Fruit fly (Drosophila melanogaster) whole organism, embryonic: ENCODE results near the gene Rab14.

Experiments
- CG10267 ChIP-seq: fragments of 200-800 bp; sonication (Bioruptor generic); optimal IDR thresholded peaks from 2 replicates; lab custom pipeline; 2018; ENCODE audit warnings: missing biosample characterization, mild to moderate bottlenecking, missing genetic modification characterization, moderate library complexity
- CG11093 ChIP-seq: fragments of 200-800 bp; sonication (Bioruptor generic); IDR thresholded peaks from 3 replicates; pipeline ENCODE4 v1.3.6; 2022; ENCODE audit warnings: missing biosample characterization, missing genetic modification characterization
- CG11504 ChIP-seq: fragments of 200-800 bp; sonication (Bioruptor generic); optimal IDR thresholded peaks from 3 replicates; lab custom pipeline; 2019; ENCODE audit warnings: missing biosample characterization, mild to moderate bottlenecking, missing genetic modification characterization, moderate library complexity
- CG11696 ChIP-seq: fragments of 200-800 bp; sonication (Bioruptor generic); IDR thresholded peaks from 2 replicates; pipeline ENCODE4 v1.3.6; 2022; ENCODE audit warnings: missing biosample characterization, missing genetic modification characterization
- CG12391 ChIP-seq: fragments of 200-800 bp; sonication (Bioruptor generic); optimal IDR thresholded peaks from 3 replicates; lab custom pipeline; 2018; ENCODE audit warnings: missing biosample characterization, mild to moderate bottlenecking, missing genetic modification characterization, moderate library complexity
- CG14710 ChIP-seq: fragments of 200-800 bp; sonication (Bioruptor generic); optimal IDR thresholded peaks from 3 replicates; lab custom pipeline; 2019; ENCODE audit warnings: missing biosample characterization, mild to moderate bottlenecking, missing genetic modification characterization, moderate library complexity
- CG16779 ChIP-seq: fragments of 200-800 bp; sonication (Bioruptor generic); IDR thresholded peaks from 2 replicates; pipeline ENCODE4 v1.3.6; 2022; ENCODE audit warnings: missing biosample characterization, missing genetic modification characterization
- CG16813 ChIP-seq: fragments of 200-800 bp; sonication (Bioruptor generic); IDR thresholded peaks from 3 replicates; pipeline ENCODE4 v1.3.6; 2022; ENCODE audit warnings: missing biosample characterization, missing genetic modification characterization; ENCODE audit not compliant: partially characterized antibody
- CG16863 ChIP-seq: fragments of 200-800 bp; sonication (Bioruptor generic); optimal IDR thresholded peaks from 3 replicates; lab custom pipeline; 2016; ENCODE audit warnings: missing biosample characterization, missing genetic modification characterization
- CG17361 ChIP-seq: fragments of 200-800 bp; sonication (Bioruptor generic); IDR thresholded peaks from 3 replicates; pipeline ENCODE4 v1.3.6; 2022; ENCODE audit warnings: missing biosample characterization, missing genetic modification characterization
- CG2116 ChIP-seq: fragments of 200-800 bp; sonication (Bioruptor generic); optimal IDR thresholded peaks from 3 replicates; lab custom pipeline; 2018; ENCODE audit warnings: missing biosample characterization, mild to moderate bottlenecking, missing genetic modification characterization
- CG2712 ChIP-seq: fragments of 200-800 bp; optimal IDR thresholded peaks from 3 replicates; lab custom pipeline; 2019; ENCODE audit warnings: missing biosample characterization, mild to moderate bottlenecking, missing genetic modification characterization, moderate library complexity
- CG31224 ChIP-seq: fragments of 200-800 bp; sonication (Bioruptor generic); IDR thresholded peaks from 2 replicates; pipeline ENCODE4 v1.3.6; 2022; ENCODE audit warnings: missing biosample characterization, missing genetic modification characterization
- CG34422 ChIP-seq: fragments of 200-800 bp; sonication (Bioruptor generic); IDR thresholded peaks from 3 replicates; pipeline ENCODE4 v1.3.6; 2022; ENCODE audit warnings: missing biosample characterization, missing genetic modification characterization
- CG4328 ChIP-seq: fragments of 200-800 bp; sonication (Bioruptor generic); optimal IDR thresholded peaks from 3 replicates; lab custom pipeline; 2017; ENCODE audit warnings: missing biosample characterization, missing genetic modification reagents, missing genetic modification characterization
- CG4404 ChIP-seq: fragments of 200-800 bp; sonication (Bioruptor generic); IDR thresholded peaks from 2 replicates; pipeline ENCODE4 v1.3.6; 2022; ENCODE audit warnings: missing biosample characterization, missing genetic modification characterization
- CG6791 ChIP-seq: fragments of 200-800 bp; sonication (Bioruptor generic); IDR thresholded peaks from 3 replicates; pipeline ENCODE4 v1.3.6; 2022; ENCODE audit warnings: missing biosample characterization, missing genetic modification characterization; ENCODE audit not compliant: partially characterized antibody
- CG8089 ChIP-seq: fragments of 200-800 bp; sonication (Bioruptor generic); optimal IDR thresholded peaks from 3 replicates; lab custom pipeline; 2016; ENCODE audit warnings: missing biosample characterization, missing genetic modification characterization
- CG8281 ChIP-seq: fragments of 200-800 bp; sonication (Bioruptor generic); optimal IDR thresholded peaks from 2 replicates; lab custom pipeline; 2018; ENCODE audit warnings: missing biosample characterization, mild to moderate bottlenecking, missing genetic modification characterization, moderate library complexity
- CG8359 ChIP-seq: fragments of 200-800 bp; sonication (Bioruptor generic); optimal IDR thresholded peaks from 2 replicates; lab custom pipeline; 2017; ENCODE audit warnings: missing biosample characterization, mild to moderate bottlenecking, missing genetic modification characterization, borderline replicate concordance
- CG8924 ChIP-seq: fragments of 200-800 bp; optimal IDR thresholded peaks from 3 replicates; lab custom pipeline; 2019; ENCODE audit warnings: missing biosample characterization, mild to moderate bottlenecking, missing genetic modification characterization, moderate library complexity
- CG8944 ChIP-seq: fragments of 200-800 bp; sonication (Bioruptor generic); optimal IDR thresholded peaks from 3 replicates; lab custom pipeline; 2016; ENCODE audit warnings: missing biosample characterization, missing genetic modification characterization
- CG9797 ChIP-seq: fragments of 200-800 bp; sonication (Bioruptor generic); optimal IDR thresholded peaks from 3 replicates; lab custom pipeline; 2018; ENCODE audit warnings: missing biosample characterization, mild to moderate bottlenecking, missing genetic modification characterization
- Elba2 ChIP-seq: fragments of 200-800 bp; sonication (Bioruptor generic); optimal IDR thresholded peaks from 3 replicates; lab custom pipeline; 2016; ENCODE audit warnings: missing biosample characterization, missing genetic modification characterization
- H2.0 ChIP-seq: fragments of 200-800 bp; sonication (Bioruptor generic); IDR thresholded peaks from 2 replicates; pipeline ENCODE4 v1.3.6; 2022; ENCODE audit warnings: missing biosample characterization, missing genetic modification characterization
- HLH3B ChIP-seq: fragments of 200-800 bp; sonication (Bioruptor generic); IDR thresholded peaks from 2 replicates; pipeline ENCODE4 v1.3.6; 2022; ENCODE audit warnings: missing biosample characterization, missing genetic modification characterization
- Hr78 ChIP-seq, 2 experiments: fragments of 200-800 bp in 1 of 2; fragments of >200 bp in 1 of 2; sonication (Bioruptor generic) in 1 of 2; optimal IDR thresholded peaks; 2 replicates each; lab custom pipeline; 2017 to 2019; ENCODE audit warnings: missing biosample characterization in 2 of 2, missing genetic modification characterization in 2 of 2, mild to moderate bottlenecking in 1 of 2, moderate library complexity in 1 of 2
- Jarid2 ChIP-seq: fragments of 200-800 bp; sonication (Bioruptor generic); optimal IDR thresholded peaks from 3 replicates; lab custom pipeline; 2017; ENCODE audit warnings: mild to moderate bottlenecking, missing biosample characterization, missing genetic modification reagents, missing genetic modification characterization
- Nf-YA ChIP-seq: fragments of 200-800 bp; sonication (Bioruptor generic); IDR thresholded peaks from 2 replicates; pipeline ENCODE4 v1.3.6; 2022; ENCODE audit warnings: missing biosample characterization, missing genetic modification characterization
- Opbp ChIP-seq: fragments of 200-800 bp; sonication (Bioruptor generic); IDR thresholded peaks from 3 replicates; pipeline ENCODE4 v1.3.6; 2022; ENCODE audit warnings: missing biosample characterization, missing genetic modification characterization; ENCODE audit not compliant: partially characterized antibody
- Sox102F ChIP-seq: fragments of 200-800 bp; sonication (Bioruptor generic); optimal IDR thresholded peaks from 2 replicates; lab custom pipeline; 2018; ENCODE audit warnings: missing biosample characterization, mild to moderate bottlenecking, missing genetic modification characterization, moderate library complexity
- caup ChIP-seq: fragments of 200-800 bp; sonication (Bioruptor generic); optimal IDR thresholded peaks from 3 replicates; lab custom pipeline; 2017; ENCODE audit warnings: missing biosample characterization, mild to moderate bottlenecking, missing genetic modification characterization, moderate library complexity; ENCODE audit not compliant: severe bottlenecking
- ci ChIP-seq: fragments of 200-800 bp; sonication (Bioruptor generic); IDR thresholded peaks from 3 replicates; pipeline ENCODE4 v1.3.6; 2022; ENCODE audit warnings: missing biosample characterization, missing genetic modification characterization
- dimm ChIP-seq: fragments of 200-800 bp; sonication (Bioruptor generic); IDR thresholded peaks from 2 replicates; pipeline ENCODE4 v1.3.6; 2022; ENCODE audit warnings: missing biosample characterization, missing genetic modification characterization
- disco-r ChIP-seq: fragments of 200-800 bp; sonication (Bioruptor generic); optimal IDR thresholded peaks from 2 replicates; lab custom pipeline; 2016; ENCODE audit warnings: missing biosample characterization, missing genetic modification characterization
- fd102C ChIP-seq: fragments of 200-800 bp; sonication (Bioruptor generic); optimal IDR thresholded peaks from 2 replicates; lab custom pipeline; 2018; ENCODE audit warnings: missing biosample characterization, mild to moderate bottlenecking, missing genetic modification characterization, moderate library complexity
- grn ChIP-seq: fragments of 200-800 bp; sonication (Bioruptor generic); optimal IDR thresholded peaks from 3 replicates; lab custom pipeline; 2017; ENCODE audit warnings: missing biosample characterization, missing genetic modification characterization
- hb ChIP-seq: fragments of 200-800 bp; sonication (Bioruptor generic); IDR thresholded peaks from 3 replicates; pipeline ENCODE4 v1.3.6; 2022; ENCODE audit warnings: missing biosample characterization, missing genetic modification characterization; ENCODE audit not compliant: partially characterized antibody
- kay ChIP-seq: fragments of 200-800 bp; sonication (Bioruptor generic); optimal IDR thresholded peaks from 2 replicates; lab custom pipeline; 2016; ENCODE audit warnings: missing biosample characterization, missing genetic modification characterization
- lola ChIP-seq, 3 experiments: fragments of >200 bp in 2 of 3; fragments of 200-800 bp in 1 of 3; sonication (Bioruptor generic) in 1 of 3; optimal IDR thresholded peaks; 2 replicates each; lab custom pipeline; 2017 to 2019; ENCODE audit warnings: missing biosample characterization in 3 of 3, missing genetic modification characterization in 3 of 3, mild to moderate bottlenecking in 1 of 3, moderate library complexity in 1 of 3
- nau ChIP-seq: fragments of 200-800 bp; sonication (Bioruptor generic); optimal IDR thresholded peaks from 3 replicates; lab custom pipeline; 2017; ENCODE audit warnings: missing biosample characterization, mild to moderate bottlenecking, missing genetic modification characterization, missing genetic modification reagents
- ro ChIP-seq: fragments of 200-800 bp; sonication (Bioruptor generic); IDR thresholded peaks from 2 replicates; pipeline ENCODE4 v1.3.6; 2022; ENCODE audit warnings: missing biosample characterization, missing genetic modification characterization
- schlank ChIP-seq: fragments of 200-800 bp; sonication (Bioruptor generic); optimal IDR thresholded peaks from 2 replicates; lab custom pipeline; 2018; ENCODE audit warnings: missing biosample characterization, mild to moderate bottlenecking, missing genetic modification characterization
- sens-2 ChIP-seq: fragments of 200-800 bp; sonication (Bioruptor generic); IDR thresholded peaks from 2 replicates; pipeline ENCODE4 v1.3.6; 2022; ENCODE audit warnings: missing biosample characterization, missing genetic modification characterization
- sqz ChIP-seq: fragments of 200-800 bp; sonication (Bioruptor generic); optimal IDR thresholded peaks from 3 replicates; lab custom pipeline; 2018; ENCODE audit warnings: missing biosample characterization, mild to moderate bottlenecking, missing genetic modification characterization
- toy ChIP-seq: fragments of 200-800 bp; sonication (Bioruptor generic); IDR thresholded peaks from 2 replicates; pipeline ENCODE4 v1.3.6; 2022; ENCODE audit warnings: missing biosample characterization, missing genetic modification characterization
- trem ChIP-seq: fragments of 200-800 bp; optimal IDR thresholded peaks from 3 replicates; lab custom pipeline; 2019; ENCODE audit warnings: missing biosample characterization, mild to moderate bottlenecking, missing genetic modification characterization, moderate library complexity
- trh ChIP-seq: fragments of 200-800 bp; sonication (Bioruptor generic); optimal IDR thresholded peaks from 2 replicates; lab custom pipeline; 2016; ENCODE audit warnings: missing biosample characterization, missing genetic modification characterization
- tup ChIP-seq: fragments of 200-800 bp; sonication (Bioruptor generic); optimal IDR thresholded peaks from 2 replicates; lab custom pipeline; 2016; ENCODE audit warnings: missing biosample characterization, mild to moderate bottlenecking, missing genetic modification characterization, moderate library complexity
- z ChIP-seq: fragments of 200-800 bp; sonication (Bioruptor generic); IDR thresholded peaks from 3 replicates; pipeline ENCODE4 v1.3.6; 2022; ENCODE audit warnings: missing biosample characterization, missing genetic modification characterization
- zfh1 ChIP-seq: fragments of 200-800 bp; sonication (Bioruptor generic); IDR thresholded peaks from 3 replicates; pipeline ENCODE4 v1.3.6; 2022; ENCODE audit warnings: missing biosample characterization, missing genetic modification characterization

Gene Rab14

DNA sequence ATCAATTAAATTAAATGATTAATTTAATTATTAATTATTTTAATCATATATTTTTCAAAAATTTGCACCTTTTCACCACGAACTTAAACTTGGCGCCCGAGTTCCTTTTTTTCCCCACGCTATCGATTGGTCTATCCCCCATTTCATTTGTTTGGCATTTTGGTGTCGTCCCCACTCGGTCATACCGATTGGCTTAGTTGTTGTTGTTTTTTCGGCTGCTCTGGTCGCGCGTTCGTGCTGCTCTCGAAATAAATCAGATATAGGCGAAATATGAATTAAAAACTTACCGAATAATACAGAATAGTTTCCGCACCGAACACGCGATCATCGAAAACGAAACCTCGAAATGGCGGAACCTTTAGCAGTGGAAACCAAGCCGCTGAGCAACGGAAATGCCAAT, 21.0 kb upstream of the Rab14 start, which contains the start of gene CG33090 (continued):
- TF ChIP-seq CG8944 (GFP tag; lab: Kevin White, UChicago): no peak
- no peak for TF ChIP-seq disco-r
- TF ChIP-seq Jarid2 (GFP tag; lab: Kevin White, UChicago): peak; percentile 84
- no peak for TF ChIP-seq CG8089
- no peak for TF ChIP-seq ro (GFP tag; lab: Robert Waterston, UW)
- TF ChIP-seq CG16863: no peak
- TF ChIP-seq CG11504 (tag; lab: Kevin White, UChicago): peak; percentile 29
- no peak for TF ChIP-seq Hr78 (GFP tag; optimal IDR thresholded peaks at IDR 0.05; lab: Kevin White, UChicago)
- no peak for TF ChIP-seq Elba2 (GFP tag; lab: Kevin White, UChicago)
- TF ChIP-seq zfh1 (GFP tag; lab: Robert Waterston, UW): no peak
- no peak for TF ChIP-seq H2.0 (GFP tag; lab: Robert Waterston, UW)
- TF ChIP-seq CG8359 (GFP tag; lab: Kevin White, UChicago): no peak
- TF ChIP-seq sens-2 (GFP tag; lab: Robert Waterston, UW): no peak
- TF ChIP-seq tup: no peak
- no peak for TF ChIP-seq CG10267 (tag; lab: Kevin White, UChicago)
- no peak for TF ChIP-seq lola (GFP tag; optimal IDR thresholded peaks at IDR 0.05; lab: Kevin White, UChicago)
- no peak for TF ChIP-seq grn (GFP tag; lab: Kevin White, UChicago)
- TF ChIP-seq CG16813 (GFP tag; lab: Robert Waterston, UW): no peak
- TF ChIP-seq CG12391: no peak
- no peak for TF ChIP-seq HLH3B (GFP tag; lab: Robert Waterston, UW)
- TF ChIP-seq CG11093 (GFP tag; lab: Robert Waterston, UW): no peak
- TF ChIP-seq CG34422 (GFP tag; lab: Robert Waterston, UW): peak; percentile 44; the same call in 1 of the 3 replicates
- TF ChIP-seq Sox102F: no peak
- TF ChIP-seq CG2116 (GFP tag; lab: Kevin White, UChicago): peak; percentile 50
- TF ChIP-seq CG16779 (GFP tag; lab: Robert Waterston, UW): no peak
- TF ChIP-seq toy (GFP tag; lab: Robert Waterston, UW): no peak
- TF ChIP-seq schlank (tag; lab: Kevin White, UChicago): no peak
- TF ChIP-seq CG8281 (tag; lab: Kevin White, UChicago): no peak
- peak; percentile 51; the same call in 1 of the 3 replicates for TF ChIP-seq Opbp (GFP tag; lab: Robert Waterston, UW)
- TF ChIP-seq trh (GFP tag; lab: Kevin White, UChicago): no peak
- no peak for TF ChIP-seq CG8924 (tag; lab: Kevin White, UChicago)
- no peak for TF ChIP-seq nau (GFP tag; lab: Kevin White, UChicago)
- TF ChIP-seq hb (GFP tag; lab: Robert Waterston, UW): no peak
- no peak for TF ChIP-seq sqz (GFP tag; lab: Kevin White, UChicago)
- no peak for TF ChIP-seq CG17361
- no peak for TF ChIP-seq CG4404 (GFP tag; lab: Robert Waterston, UW)
- TF ChIP-seq ci (GFP tag; lab: Robert Waterston, UW): no peak; the same call in 2 of the 3 replicates
- no peak for TF ChIP-seq CG6791 (GFP tag; lab: Robert Waterston, UW)
- no peak for TF ChIP-seq fd102C
- no peak for TF ChIP-seq dimm (GFP tag; lab: Robert Waterston, UW)
- TF ChIP-seq caup (GFP tag; lab: Kevin White, UChicago): no peak
- no peak for TF ChIP-seq CG11696 (GFP tag; lab: Robert Waterston, UW)
- TF ChIP-seq CG4328: no peak
- TF ChIP-seq CG2712: no peak
- TF ChIP-seq trem (tag; lab: Kevin White, UChicago): no peak
- TF ChIP-seq z: no peak
- TF ChIP-seq CG9797 (GFP tag; lab: Kevin White, UChicago): peak; percentile 49
- TF ChIP-seq CG14710 (tag; lab: Kevin White, UChicago): no peak
- TF ChIP-seq Nf-YA (GFP tag; lab: Robert Waterston, UW): no peak
- no peak for TF ChIP-seq kay (GFP tag; lab: Kevin White, UChicago)
- no peak for TF ChIP-seq CG31224 (GFP tag; lab: Robert Waterston, UW)
